Worm (Caenorhabditis elegans) whole organism, mixed stage, embryonic: ENCODE data around the gene T10H9.8.

ENCODE experiments used
- ceh-83 ChIP-seq: fragments of 200-800 bp; sonication (Bioruptor generic); optimal IDR thresholded peaks from 2 replicates; lab custom pipeline; 2018; ENCODE audit warnings: mild to moderate bottlenecking, missing genetic modification characterization, missing compliant biosample characterization
- elt-1 ChIP-seq: sonication (generic microtip); optimal IDR thresholded peaks from 2 replicates; lab custom pipeline; 2017; ENCODE audit warnings: missing genetic modification characterization, mild to moderate bottlenecking, missing compliant biosample characterization, antibody characterized with exemption, moderate library complexity, borderline replicate concordance; ENCODE audit not compliant: insufficient read depth
- hlh-1 ChIP-seq: fragments of 150-350 bp; optimal IDR thresholded peaks from 2 replicates; lab custom pipeline; 2014; ENCODE audit warnings: missing biosample characterization, missing genetic modification reagents, missing genetic modification characterization
- lin-13 ChIP-seq: fragments of 150-350 bp; optimal IDR thresholded peaks from 2 replicates; lab custom pipeline; 2014; ENCODE audit warnings: missing biosample characterization, missing genetic modification characterization
- mep-1 ChIP-seq: fragments of 150-350 bp; optimal IDR thresholded peaks from 2 replicates; lab custom pipeline; 2017; ENCODE audit warnings: missing biosample characterization, missing genetic modification reagents, missing genetic modification characterization, inconsistent platforms
- nhr-12 ChIP-seq: fragments of 150-350 bp; optimal IDR thresholded peaks from 2 replicates; lab custom pipeline; 2014; ENCODE audit warnings: missing biosample characterization, missing genetic modification characterization
- nhr-28 ChIP-seq: fragments of 150-350 bp; optimal IDR thresholded peaks from 2 replicates; lab custom pipeline; 2014; ENCODE audit warnings: missing biosample characterization, missing genetic modification characterization
- nhr-76 ChIP-seq: sonication (generic microtip); optimal IDR thresholded peaks from 2 replicates; lab custom pipeline; 2017; ENCODE audit warnings: missing biosample characterization, missing genetic modification characterization
- pha-4 ChIP-seq: fragments of 150-350 bp; optimal IDR thresholded peaks from 2 replicates; lab custom pipeline; 2018; ENCODE audit warnings: missing biosample characterization, missing genetic modification reagents, missing genetic modification characterization
- unc-120 ChIP-seq: sonication (generic microtip); optimal IDR thresholded peaks from 2 replicates; lab custom pipeline; 2017; ENCODE audit warnings: missing genetic modification characterization, missing compliant biosample characterization; ENCODE audit not compliant: poor library complexity, severe bottlenecking
- unc-39 ChIP-seq: fragments of 150-350 bp; optimal IDR thresholded peaks from 2 replicates; lab custom pipeline; 2014; ENCODE audit warnings: missing biosample characterization, missing genetic modification characterization
- ztf-11 ChIP-seq: fragments of 150-350 bp; optimal IDR thresholded peaks from 2 replicates; lab custom pipeline; 2014; ENCODE audit warnings: missing biosample characterization, missing genetic modification characterization

DNA sequence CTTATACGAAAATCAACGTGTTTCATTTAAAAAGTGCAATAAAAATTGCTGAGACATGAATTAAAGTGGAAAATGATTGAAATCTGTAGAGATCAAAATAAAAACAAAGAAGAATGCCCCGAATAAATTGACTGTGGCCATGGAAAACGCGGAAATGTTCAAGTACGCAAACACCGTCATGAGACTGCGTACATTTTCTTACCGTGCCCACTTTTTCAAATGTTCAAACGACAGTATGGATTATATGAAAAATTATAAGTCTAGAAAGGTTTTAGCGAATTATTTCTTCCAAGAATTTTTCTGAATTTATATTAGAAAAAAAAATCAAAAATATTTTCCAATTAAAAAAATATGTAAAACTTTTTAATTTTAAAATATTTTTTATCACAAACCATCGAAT, 40.6 kb upstream of the T10H9.8 start:
- no peak for TF ChIP-seq nhr-12
- no peak for TF ChIP-seq ceh-83 (GFP tag; lab: Kevin White, UChicago)
- no peak for TF ChIP-seq hlh-1 (tag; lab: Kevin White, UChicago)
- TF ChIP-seq nhr-28 (tag; lab: Kevin White, UChicago), result no peak
- TF ChIP-seq pha-4 (tag; lab: Kevin White, UChicago), result no peak
- peak; percentile 8 for TF ChIP-seq lin-13 (tag; lab: Kevin White, UChicago)
- TF ChIP-seq nhr-76, result no peak
- TF ChIP-seq unc-120 (tag; lab: Kevin White, UChicago), result no peak
- TF ChIP-seq ztf-11 (tag; lab: Kevin White, UChicago), result no peak
- no peak for TF ChIP-seq unc-39 (tag; lab: Kevin White, UChicago)
- no peak for TF ChIP-seq elt-1 (tag; lab: Kevin White, UChicago)
- no peak for TF ChIP-seq mep-1 (tag; lab: Kevin White, UChicago)
